Worm (Caenorhabditis elegans) whole organism, L4 larva: Measurements from ENCODE around the gene anmt-1.

Experiments
- D1046.2 ChIP-seq: fragments of 200-800 bp; sonication (Bioruptor generic); IDR thresholded peaks from 2 replicates; pipeline ENCODE4 v1.3.6; 2022; ENCODE audit warnings: missing genetic modification characterization, missing compliant biosample characterization
- F10B5.3 ChIP-seq: sonication (generic microtip); optimal IDR thresholded peaks from 2 replicates; lab custom pipeline; 2016; ENCODE audit warnings: mild to moderate bottlenecking, missing genetic modification characterization, missing compliant biosample characterization
- F26F4.8 ChIP-seq: fragments of 200-800 bp; sonication (Bioruptor generic); conservative IDR thresholded peaks from 2 replicates; pipeline ENCODE4 v1.3.6; 2022; ENCODE audit warnings: missing genetic modification characterization, missing compliant biosample characterization
- F37D6.2 ChIP-seq: sonication (generic microtip); optimal IDR thresholded peaks from 2 replicates; lab custom pipeline; 2016; ENCODE audit warnings: mild to moderate bottlenecking, missing genetic modification characterization, missing compliant biosample characterization
- F44E2.7 ChIP-seq: fragments of 200-800 bp; sonication (Bioruptor generic); IDR thresholded peaks from 2 replicates; pipeline ENCODE4 v2.1.2; 2022; ENCODE audit warnings: missing genetic modification characterization, missing compliant biosample characterization
- F49E8.2 ChIP-seq: sonication (generic microtip); optimal IDR thresholded peaks from 2 replicates; lab custom pipeline; 2016; ENCODE audit warnings: missing compliant biosample characterization, mild to moderate bottlenecking, missing genetic modification characterization, borderline replicate concordance
- R02D3.7 ChIP-seq: fragments of 150-350 bp; sonication (generic microtip); optimal IDR thresholded peaks from 3 replicates; lab custom pipeline; 2014; ENCODE audit warnings: missing biosample characterization, missing genetic modification characterization
- T26A8.4 ChIP-seq: fragments of 200-800 bp; sonication (Bioruptor generic); IDR thresholded peaks from 2 replicates; pipeline ENCODE4 v1.3.6; 2022; ENCODE audit warnings: missing genetic modification characterization, missing compliant biosample characterization
- Y105C5A.15 ChIP-seq: fragments of 200-800 bp; sonication (Bioruptor generic); IDR thresholded peaks from 2 replicates; pipeline ENCODE4 v1.3.6; 2022; ENCODE audit warnings: missing genetic modification characterization, missing compliant biosample characterization
- Y5F2A.4 ChIP-seq: fragments of 200-800 bp; sonication (Bioruptor generic); optimal IDR thresholded peaks from 2 replicates; lab custom pipeline; 2018; ENCODE audit warnings: mild to moderate bottlenecking, missing genetic modification characterization, missing compliant biosample characterization
- Y75B8A.6 ChIP-seq: fragments of 200-800 bp; sonication (Bioruptor generic); IDR thresholded peaks from 2 replicates; pipeline ENCODE4 v1.3.6; 2022; ENCODE audit warnings: missing genetic modification reagents, missing genetic modification characterization, missing compliant biosample characterization
- aha-1 ChIP-seq: fragments of 150-350 bp; peaks from one replicate; lab custom pipeline; 2014; ENCODE audit warnings: missing biosample characterization, missing genetic modification characterization
- ama-1 ChIP-seq: fragments of 150-350 bp; optimal IDR thresholded peaks from 2 replicates; lab custom pipeline; 2014; ENCODE audit warnings: inconsistent platforms, mixed read lengths
- ceh-44 ChIP-seq: fragments of 200-800 bp; sonication (Bioruptor generic); IDR thresholded peaks from 2 replicates; pipeline ENCODE4 v1.3.6; 2022; ENCODE audit warnings: missing genetic modification reagents, missing genetic modification characterization, missing compliant biosample characterization
- ceh-82 ChIP-seq: sonication (generic microtip); optimal IDR thresholded peaks from 2 replicates; lab custom pipeline; 2017; ENCODE audit warnings: missing biosample characterization, missing genetic modification characterization
- ces-1 ChIP-seq: fragments of 150-350 bp; sonication (generic microtip); optimal IDR thresholded peaks from 4 replicates; lab custom pipeline; 2014; ENCODE audit warnings: missing biosample characterization, missing genetic modification reagents, missing genetic modification characterization
- cey-2 ChIP-seq: sonication (generic microtip); optimal IDR thresholded peaks from 3 replicates; lab custom pipeline; 2017; ENCODE audit warnings: missing genetic modification characterization, mild to moderate bottlenecking, missing compliant biosample characterization, antibody characterized with exemption, borderline replicate concordance; ENCODE audit not compliant: insufficient read depth
- ctbp-1 ChIP-seq: fragments of 200-800 bp; sonication (Bioruptor generic); IDR thresholded peaks from 2 replicates; pipeline ENCODE4 v1.3.6; 2022; ENCODE audit warnings: missing genetic modification reagents, missing genetic modification characterization, missing compliant biosample characterization
- daf-16 ChIP-seq, 3 experiments: sonication (generic microtip); optimal IDR thresholded peaks; 2 replicates each; lab custom pipeline; 2016 to 2017; ENCODE audit warnings: missing genetic modification characterization in 3 of 3, missing genetic modification reagents in 3 of 3, mild to moderate bottlenecking in 2 of 3, missing compliant biosample characterization in 2 of 3, missing biosample characterization in 1 of 3, moderate library complexity in 1 of 3
- daf-19 ChIP-seq: fragments of 200-800 bp; sonication (Bioruptor generic); conservative IDR thresholded peaks from 2 replicates; pipeline ENCODE4 v1.3.6; 2022; ENCODE audit warnings: missing genetic modification characterization, missing compliant biosample characterization
- dmd-8 ChIP-seq: fragments of 200-800 bp; sonication (Bioruptor generic); IDR thresholded peaks from 2 replicates; pipeline ENCODE4 v1.3.6; 2022; ENCODE audit warnings: missing genetic modification characterization, missing compliant biosample characterization
- dpl-1 ChIP-seq: fragments of 150-350 bp; optimal IDR thresholded peaks from 2 replicates; lab custom pipeline; 2014; ENCODE audit warnings: missing biosample characterization, missing genetic modification reagents, missing genetic modification characterization
- dve-1 ChIP-seq: sonication (generic microtip); optimal IDR thresholded peaks from 2 replicates; lab custom pipeline; 2017; ENCODE audit warnings: antibody characterized with exemption, mild to moderate bottlenecking, missing genetic modification characterization, missing compliant biosample characterization; ENCODE audit not compliant: insufficient read depth
- fkh-10 ChIP-seq: fragments of 150-350 bp; optimal IDR thresholded peaks from 2 replicates; lab custom pipeline; 2014; ENCODE audit warnings: missing biosample characterization, missing genetic modification reagents, missing genetic modification characterization
- gei-8 ChIP-seq: fragments of 200-800 bp; sonication (Bioruptor generic); optimal IDR thresholded peaks from 2 replicates; lab custom pipeline; 2018; ENCODE audit warnings: mild to moderate bottlenecking, missing genetic modification characterization, missing compliant biosample characterization
- hif-1 ChIP-seq, 2 experiments: sonication (generic microtip); optimal IDR thresholded peaks; 2 replicates each; lab custom pipeline; 2016 to 2017; ENCODE audit warnings: missing compliant biosample characterization in 2 of 2, missing genetic modification characterization in 2 of 2, missing genetic modification reagents in 2 of 2, missing genotype in 2 of 2, mild to moderate bottlenecking in 1 of 2
- hlh-30 ChIP-seq: sonication (generic microtip); optimal IDR thresholded peaks from 2 replicates; lab custom pipeline; 2017; ENCODE audit warnings: antibody characterized with exemption, mild to moderate bottlenecking, missing genetic modification characterization, missing compliant biosample characterization; ENCODE audit not compliant: insufficient read depth
- hmg-1.1 ChIP-seq: fragments of 200-800 bp; sonication (Bioruptor generic); IDR thresholded peaks from 2 replicates; pipeline ENCODE4 v1.3.6; 2022; ENCODE audit warnings: missing genetic modification reagents, missing genetic modification characterization, missing compliant biosample characterization
- lim-7 ChIP-seq: fragments of 200-800 bp; sonication (Bioruptor generic); IDR thresholded peaks from 2 replicates; pipeline ENCODE4 v1.3.6; 2022; ENCODE audit warnings: missing genetic modification characterization, missing compliant biosample characterization
- lin-1 ChIP-seq: fragments of 200-800 bp; sonication (Bioruptor generic); IDR thresholded peaks from 2 replicates; pipeline ENCODE4 v1.3.6; 2022; ENCODE audit warnings: missing genetic modification reagents, missing genetic modification characterization, missing compliant biosample characterization
- lin-13 ChIP-seq: fragments of 150-350 bp; optimal IDR thresholded peaks from 2 replicates; lab custom pipeline; 2014; ENCODE audit warnings: missing biosample characterization, missing genetic modification reagents, missing genetic modification characterization
- lin-15B ChIP-seq: fragments of 150-350 bp; sonication (generic microtip); optimal IDR thresholded peaks from 3 replicates; lab custom pipeline; 2014; ENCODE audit warnings: missing biosample characterization, missing genetic modification characterization
- lin-39 ChIP-seq: fragments of 150-350 bp; optimal IDR thresholded peaks from 2 replicates; lab custom pipeline; 2014; ENCODE audit warnings: missing biosample characterization, missing genetic modification reagents, missing genetic modification characterization
- lir-3 ChIP-seq: sonication (generic microtip); optimal IDR thresholded peaks from 2 replicates; lab custom pipeline; 2016; ENCODE audit warnings: mild to moderate bottlenecking, missing genetic modification characterization, missing compliant biosample characterization
- mep-1 ChIP-seq: fragments of 150-350 bp; sonication (generic microtip); optimal IDR thresholded peaks from 3 replicates; lab custom pipeline; 2014; ENCODE audit warnings: missing biosample characterization, missing genetic modification characterization
- mxl-2 ChIP-seq: fragments of 200-800 bp; sonication (Bioruptor generic); conservative IDR thresholded peaks from 2 replicates; pipeline ENCODE4 v1.3.6; 2022; ENCODE audit warnings: missing genetic modification reagents, missing genetic modification characterization, missing compliant biosample characterization
- mxl-3 ChIP-seq: fragments of 200-800 bp; sonication (Bioruptor generic); optimal IDR thresholded peaks from 2 replicates; lab custom pipeline; 2018; ENCODE audit warnings: mild to moderate bottlenecking, missing genetic modification characterization, missing compliant biosample characterization
- nhr-102 ChIP-seq: sonication (generic microtip); optimal IDR thresholded peaks from 2 replicates; lab custom pipeline; 2016; ENCODE audit warnings: mild to moderate bottlenecking, missing genetic modification characterization, moderate library complexity, missing compliant biosample characterization
- nhr-111 ChIP-seq: fragments of 200-800 bp; sonication (Bioruptor generic); optimal IDR thresholded peaks from 2 replicates; lab custom pipeline; 2018; ENCODE audit warnings: mild to moderate bottlenecking, missing genetic modification characterization, missing compliant biosample characterization
- nhr-6 ChIP-seq: fragments of 150-350 bp; optimal IDR thresholded peaks from 2 replicates; lab custom pipeline; 2014; ENCODE audit warnings: missing biosample characterization, missing genetic modification characterization
- pqm-1 ChIP-seq: sonication (generic microtip); optimal IDR thresholded peaks from 2 replicates; lab custom pipeline; 2017; ENCODE audit warnings: missing biosample characterization, missing genetic modification characterization
- rbr-2 ChIP-seq: sonication (generic microtip); optimal IDR thresholded peaks from 2 replicates; lab custom pipeline; 2016; ENCODE audit warnings: missing genotype, missing genetic modification characterization, missing compliant biosample characterization
- sdz-12 ChIP-seq: fragments of 200-800 bp; sonication (Bioruptor generic); optimal IDR thresholded peaks from 2 replicates; lab custom pipeline; 2018; ENCODE audit warnings: mild to moderate bottlenecking, missing genetic modification characterization, missing compliant biosample characterization
- skn-1 ChIP-seq: fragments of 150-350 bp; optimal IDR thresholded peaks from 2 replicates; lab custom pipeline; 2014; ENCODE audit warnings: missing biosample characterization, missing genetic modification characterization
- snpc-1.2 ChIP-seq: fragments of 200-800 bp; sonication (Bioruptor generic); IDR thresholded peaks from 2 replicates; pipeline ENCODE4 v1.3.6; 2022; ENCODE audit warnings: missing genetic modification reagents, missing genetic modification characterization, missing compliant biosample characterization
- snpc-4 ChIP-seq: fragments of 150-350 bp; optimal IDR thresholded peaks from 2 replicates; lab custom pipeline; 2014; ENCODE audit warnings: missing biosample characterization, missing genetic modification characterization
- spr-1 ChIP-seq: sonication (generic microtip); optimal IDR thresholded peaks from 2 replicates; lab custom pipeline; 2016; ENCODE audit warnings: mild to moderate bottlenecking, missing genetic modification characterization, missing compliant biosample characterization
- unc-130 ChIP-seq: sonication (generic microtip); optimal IDR thresholded peaks from 2 replicates; lab custom pipeline; 2016; ENCODE audit warnings: missing genetic modification reagents, missing genetic modification characterization, missing compliant biosample characterization
- unc-62 ChIP-seq, 3 experiments: fragments of 150-350 bp in 1 of 3; sonication (generic microtip); optimal IDR thresholded peaks in 2 of 3; peaks in 1 of 3; 1 replicate in 1 of 3; 2 replicates in 2 of 3; lab custom pipeline; 2014 to 2017; ENCODE audit warnings: missing biosample characterization in 3 of 3, missing genetic modification characterization in 3 of 3, missing genetic modification reagents in 3 of 3, missing genotype in 1 of 3
- zip-2 ChIP-seq: fragments of 150-350 bp; optimal IDR thresholded peaks from 2 replicates; lab custom pipeline; 2014; ENCODE audit warnings: missing biosample characterization, missing genetic modification characterization

Gene anmt-1

ce11 chrIII:8652922-8653321 lies 31.7 kb upstream of the anmt-1 start (continued):
- TF ChIP-seq sdz-12, result no peak
- no peak for TF ChIP-seq nhr-111 (GFP tag; lab: Kevin White, UChicago)
- peak; percentile 63; the same call in 1 of the 2 replicates for TF ChIP-seq F26F4.8
- TF ChIP-seq spr-1 (tag; lab: Kevin White, UChicago), result no peak
- no peak for TF ChIP-seq F44E2.7 (GFP tag; lab: Robert Waterston, UW)
- no peak for TF ChIP-seq hlh-30 (tag; lab: Kevin White, UChicago)
- peak in 1 of 2 experiments; percentile 17 for TF ChIP-seq hif-1 (tag; optimal IDR thresholded peaks at IDR 0.05; lab: Kevin White, UChicago)
- TF ChIP-seq dve-1, result peak; percentile 20
- no peak for TF ChIP-seq ces-1 (GFP tag; lab: Kevin White, UChicago)
- no peak for TF ChIP-seq nhr-6 (tag; lab: Kevin White, UChicago)
- TF ChIP-seq skn-1, result no peak
- TF ChIP-seq lim-7 (GFP tag; lab: Robert Waterston, UW), result peak; percentile 71
- peak; percentile 72 for TF ChIP-seq snpc-1.2 (GFP tag; lab: Robert Waterston, UW)
- TF ChIP-seq pqm-1, result no peak
- TF ChIP-seq mep-1 (tag; lab: Kevin White, UChicago), result peak; percentile 34
- TF ChIP-seq lin-13 (GFP tag; lab: Kevin White, UChicago), result peak; percentile 47
- peak in 1 of 2 experiments; percentile 92 for TF ChIP-seq unc-62 (GFP tag; optimal IDR thresholded peaks at IDR 0.05 in 1 of 2; lab: Kevin White, UChicago)
- TF ChIP-seq unc-62 (tag; optimal IDR thresholded peaks at IDR 0.05; lab: Kevin White, UChicago), result no peak
- peak; percentile 51 for TF ChIP-seq mxl-3 (GFP tag; lab: Kevin White, UChicago)
- TF ChIP-seq ceh-82 (tag; lab: Kevin White, UChicago), result no peak
- no peak for TF ChIP-seq daf-19 (GFP tag; lab: Robert Waterston, UW)
- TF ChIP-seq lir-3 (tag; lab: Kevin White, UChicago), result no peak
- TF ChIP-seq T26A8.4, result peak; percentile 75
- no peak for TF ChIP-seq F49E8.2 (tag; lab: Kevin White, UChicago)
- TF ChIP-seq cey-2 (tag; lab: Kevin White, UChicago), result no peak
- TF ChIP-seq unc-130 (GFP tag; lab: Kevin White, UChicago), result no peak
- TF ChIP-seq rbr-2 (tag; lab: Kevin White, UChicago), result peak; percentile 47
- peak; percentile 1 for TF ChIP-seq nhr-102
- no peak for TF ChIP-seq lin-15B (tag; lab: Kevin White, UChicago)
- TF ChIP-seq dpl-1 (GFP tag; lab: Kevin White, UChicago), result no peak
- peak; percentile 72 for TF ChIP-seq lin-1
- peak; percentile 67 for TF ChIP-seq hmg-1.1
- peak; percentile 74; the same call in 1 of the 2 replicates for TF ChIP-seq dmd-8 (GFP tag; lab: Robert Waterston, UW)
- no peak for TF ChIP-seq F10B5.3 (tag; lab: Kevin White, UChicago)
- 0 out of 2 replicates have a peak, but pooled peaks have one; percentile 10 for TF ChIP-seq mxl-2 (GFP tag; lab: Robert Waterston, UW)
- peak; percentile 72 for TF ChIP-seq ama-1
- no peak for TF ChIP-seq F37D6.2 (tag; lab: Kevin White, UChicago)
- peak; percentile 5 for TF ChIP-seq Y5F2A.4
- TF ChIP-seq snpc-4 (tag; lab: Kevin White, UChicago), result no peak
- TF ChIP-seq gei-8 (GFP tag; lab: Kevin White, UChicago), result no peak
- no peak for TF ChIP-seq Y75B8A.6
- TF ChIP-seq fkh-10 (GFP tag; lab: Kevin White, UChicago), result no peak
- TF ChIP-seq ctbp-1 (GFP tag; lab: Robert Waterston, UW), result peak; percentile 51; the same call in 1 of the 2 replicates
- no peak for TF ChIP-seq zip-2 (tag; lab: Kevin White, UChicago)
- peak; percentile 97 for TF ChIP-seq aha-1 (tag; lab: Kevin White, UChicago)
- TF ChIP-seq daf-16 (GFP tag; optimal IDR thresholded peaks at IDR 0.05; lab: Kevin White, UChicago), result peak in 1 of 2 experiments; percentile 37
- peak; percentile 26 for TF ChIP-seq daf-16 (tag; optimal IDR thresholded peaks at IDR 0.05; lab: Kevin White, UChicago)
- TF ChIP-seq R02D3.7 (tag; lab: Kevin White, UChicago), result no peak
- 0 out of 2 replicates have a peak, but pooled peaks have one; percentile 58 for TF ChIP-seq ceh-44 (GFP tag; lab: Robert Waterston, UW)
- no peak for TF ChIP-seq D1046.2 (GFP tag; lab: Robert Waterston, UW)
- TF ChIP-seq Y105C5A.15 (GFP tag; lab: Robert Waterston, UW), result no peak
- no peak for TF ChIP-seq lin-39 (tag; lab: Kevin White, UChicago)
